In genomic region chr3L:22847679-22848118, dm6 we compare ENCODE assay signal across 1 fruit fly cellular context.
TF ChIP-seq lines count a peak whose summit lies in the region.

No protein-coding gene starts in this region.

TF ChIP-seq in whole organism, embryonic, 481 proteins besides CTCF, POLR2A, EP300 and RAD21 (continued from another document and continues in another):
- no peak for TF ChIP-seq esg (GFP tag; conservative IDR thresholded peaks at IDR 0.05; lab: Robert Waterston, UW)
- peak; percentile 94 for TF ChIP-seq tna (GFP tag; IDR thresholded peaks at IDR 0.05; lab: Robert Waterston, UW; ENCODE audit: partially characterized antibody)
- no peak for TF ChIP-seq CG11560 (tag; IDR thresholded peaks at IDR 0.05; lab: Robert Waterston, UW)
- no peak for TF ChIP-seq hkb (optimal IDR thresholded peaks at IDR 0.05; lab: Kevin White, UChicago)
- peak; percentile 49 for TF ChIP-seq hkb (GFP tag; IDR thresholded peaks at IDR 0.05; lab: Robert Waterston, UW)
- TF ChIP-seq ems (GFP tag; optimal IDR thresholded peaks at IDR 0.05; lab: Kevin White, UChicago): no peak
- TF ChIP-seq crp (GFP tag; optimal IDR thresholded peaks at IDR 0.05; lab: Kevin White, UChicago): no peak
- TF ChIP-seq Fer3 (tag; optimal IDR thresholded peaks at IDR 0.05; lab: Kevin White, UChicago): no peak
- no peak for TF ChIP-seq Elba2 (GFP tag; optimal IDR thresholded peaks at IDR 0.05; lab: Kevin White, UChicago)
- TF ChIP-seq CG10321 (GFP tag; IDR thresholded peaks at IDR 0.05; lab: Robert Waterston, UW): no peak
- TF ChIP-seq cas (GFP tag; IDR thresholded peaks at IDR 0.05; lab: Robert Waterston, UW): 0 out of 2 replicates have a peak, but pooled peaks have one; percentile 15
- TF ChIP-seq CG15011 (GFP tag; optimal IDR thresholded peaks at IDR 0.05; lab: Kevin White, UChicago): no peak
- TF ChIP-seq da (GFP tag; optimal IDR thresholded peaks at IDR 0.05; lab: Kevin White, UChicago): no peak
- no peak for TF ChIP-seq Dek (tag; optimal IDR thresholded peaks at IDR 0.05; lab: Kevin White, UChicago)
- no peak for TF ChIP-seq ham (GFP tag; IDR thresholded peaks at IDR 0.05; lab: Robert Waterston, UW)
- no peak for TF ChIP-seq CG8281 (tag; optimal IDR thresholded peaks at IDR 0.05; lab: Kevin White, UChicago)
- peak; percentile 97 for TF ChIP-seq mld (GFP tag; IDR thresholded peaks at IDR 0.05; lab: Robert Waterston, UW; ENCODE audit: partially characterized antibody)
- peak; percentile 0 for TF ChIP-seq CG8388 (GFP tag; optimal IDR thresholded peaks at IDR 0.05; lab: Kevin White, UChicago)
- no peak for TF ChIP-seq cwo (GFP tag; optimal IDR thresholded peaks at IDR 0.05; lab: Kevin White, UChicago)
- no peak for TF ChIP-seq chif (GFP tag; optimal IDR thresholded peaks at IDR 0.05; lab: Kevin White, UChicago)
- TF ChIP-seq CG4820 (GFP tag; optimal IDR thresholded peaks at IDR 0.05; lab: Kevin White, UChicago): no peak
- no peak for TF ChIP-seq p53 (GFP tag; optimal IDR thresholded peaks at IDR 0.05; lab: Kevin White, UChicago)
- TF ChIP-seq Drgx (GFP tag; IDR thresholded peaks at IDR 0.05; lab: Robert Waterston, UW): no peak
- no peak for TF ChIP-seq Ada2b (GFP tag; IDR thresholded peaks at IDR 0.05; lab: Robert Waterston, UW)
- TF ChIP-seq CG13287 (GFP tag; IDR thresholded peaks at IDR 0.05; lab: Robert Waterston, UW; ENCODE audit: partially characterized antibody): peak; percentile 72
- TF ChIP-seq pb (GFP tag; optimal IDR thresholded peaks at IDR 0.05; lab: Kevin White, UChicago): no peak
- no peak for TF ChIP-seq CG2120 (GFP tag; optimal IDR thresholded peaks at IDR 0.05; lab: Kevin White, UChicago)
- no peak for TF ChIP-seq vfl (GFP tag; optimal IDR thresholded peaks at IDR 0.05; lab: Kevin White, UChicago)
- no peak for TF ChIP-seq Aef1 (GFP tag; IDR thresholded peaks at IDR 0.05; lab: Robert Waterston, UW)
- no peak for TF ChIP-seq Awh (GFP tag; IDR thresholded peaks at IDR 0.05; lab: Robert Waterston, UW)
- TF ChIP-seq CG30020 (tag; optimal IDR thresholded peaks at IDR 0.05; lab: Kevin White, UChicago): no peak
- TF ChIP-seq sr (GFP tag; IDR thresholded peaks at IDR 0.05; lab: Robert Waterston, UW): no peak
- TF ChIP-seq prd (optimal IDR thresholded peaks at IDR 0.05; lab: Kevin White, UChicago): no peak
- 0 out of 3 replicates have a peak, but pooled peaks have one; percentile 8 for TF ChIP-seq prd (GFP tag; IDR thresholded peaks at IDR 0.05; lab: Robert Waterston, UW)
- no peak for TF ChIP-seq MESR4 (GFP tag; optimal IDR thresholded peaks at IDR 0.05; lab: Kevin White, UChicago)
- no peak; the same call in 1 of the 2 replicates for TF ChIP-seq ranshi (GFP tag; IDR thresholded peaks at IDR 0.05; lab: Robert Waterston, UW)
- TF ChIP-seq CG8089 (GFP tag; optimal IDR thresholded peaks at IDR 0.05; lab: Kevin White, UChicago): no peak
- no peak for TF ChIP-seq Abd-B (GFP tag; optimal IDR thresholded peaks at IDR 0.05; lab: Kevin White, UChicago)
- TF ChIP-seq salm (tag; optimal IDR thresholded peaks at IDR 0.05; lab: Kevin White, UChicago): no peak
- no peak for TF ChIP-seq otp (GFP tag; IDR thresholded peaks at IDR 0.05; lab: Robert Waterston, UW)
- peak; percentile 68 for TF ChIP-seq nom (GFP tag; optimal IDR thresholded peaks at IDR 0.05; lab: Kevin White, UChicago)
- TF ChIP-seq CG8290 (GFP tag; optimal IDR thresholded peaks at IDR 0.05; lab: Kevin White, UChicago): no peak
- peak in 1 of 2 experiments; percentile 31 for TF ChIP-seq CG8290 (tag; optimal IDR thresholded peaks at IDR 0.05; lab: Kevin White, UChicago)
- no peak for TF ChIP-seq CG6654 (GFP tag; optimal IDR thresholded peaks at IDR 0.05; lab: Kevin White, UChicago)
- TF ChIP-seq sens-2 (GFP tag; IDR thresholded peaks at IDR 0.05; lab: Robert Waterston, UW): no peak
- TF ChIP-seq Nf-YA (GFP tag; IDR thresholded peaks at IDR 0.05; lab: Robert Waterston, UW): no peak
- TF ChIP-seq Adf1 (GFP tag; IDR thresholded peaks at IDR 0.05; lab: Robert Waterston, UW): no peak
- TF ChIP-seq mam (GFP tag; optimal IDR thresholded peaks at IDR 0.05; lab: Kevin White, UChicago): no peak
- TF ChIP-seq Dfd (GFP tag; optimal IDR thresholded peaks at IDR 0.05; lab: Kevin White, UChicago): no peak
- TF ChIP-seq Deaf1 (tag; optimal IDR thresholded peaks at IDR 0.05; lab: Kevin White, UChicago): no peak
- TF ChIP-seq Neu2 (GFP tag; optimal IDR thresholded peaks at IDR 0.05; lab: Kevin White, UChicago; ENCODE audit: borderline replicate concordance): no peak
- no peak for TF ChIP-seq dmrt11E (tag; optimal IDR thresholded peaks at IDR 0.05; lab: Kevin White, UChicago)
- TF ChIP-seq Doc3 (GFP tag; IDR thresholded peaks at IDR 0.05; lab: Robert Waterston, UW; ENCODE audit: partially characterized antibody): peak; percentile 52; the same call in 2 of the 3 replicates
- TF ChIP-seq CG7839 (tag; optimal IDR thresholded peaks at IDR 0.05; lab: Kevin White, UChicago): no peak
- TF ChIP-seq Dp (GFP tag; optimal IDR thresholded peaks at IDR 0.05; lab: Kevin White, UChicago): no peak
- TF ChIP-seq Xrp1 (GFP tag; IDR thresholded peaks at IDR 0.05; lab: Robert Waterston, UW): 0 out of 2 replicates have a peak, but pooled peaks have one; percentile 11
- TF ChIP-seq eve (GFP tag; optimal IDR thresholded peaks at IDR 0.05; lab: Kevin White, UChicago): no peak
- TF ChIP-seq Hr78 (GFP tag; optimal IDR thresholded peaks at IDR 0.05; lab: Kevin White, UChicago): no peak
- no peak for TF ChIP-seq cato (GFP tag; optimal IDR thresholded peaks at IDR 0.05; lab: Kevin White, UChicago; ENCODE audit: borderline replicate concordance)
- TF ChIP-seq CG13775 (GFP tag; optimal IDR thresholded peaks at IDR 0.05; lab: Kevin White, UChicago): no peak
- TF ChIP-seq lilli (GFP tag; optimal IDR thresholded peaks at IDR 0.05; lab: Kevin White, UChicago): no peak
- no peak for TF ChIP-seq CoRest (tag; optimal IDR thresholded peaks at IDR 0.05; lab: Kevin White, UChicago)
- TF ChIP-seq CG31441 (GFP tag; IDR thresholded peaks at IDR 0.05; lab: Robert Waterston, UW): no peak
- no peak for TF ChIP-seq Tbp (GFP tag; optimal IDR thresholded peaks at IDR 0.05; lab: Kevin White, UChicago)
- no peak for TF ChIP-seq Stat92E (GFP tag; optimal IDR thresholded peaks at IDR 0.05; lab: Kevin White, UChicago)
- TF ChIP-seq slbo (GFP tag; IDR thresholded peaks at IDR 0.05; lab: Robert Waterston, UW): no peak
- TF ChIP-seq TFAM (GFP tag; optimal IDR thresholded peaks at IDR 0.05; lab: Kevin White, UChicago): no peak
- TF ChIP-seq D19B (GFP tag; optimal IDR thresholded peaks at IDR 0.05; lab: Kevin White, UChicago): no peak
- no peak for TF ChIP-seq Side (GFP tag; optimal IDR thresholded peaks at IDR 0.05; lab: Kevin White, UChicago)
- TF ChIP-seq CG4328 (GFP tag; optimal IDR thresholded peaks at IDR 0.05; lab: Kevin White, UChicago): no peak
- TF ChIP-seq caup (GFP tag; optimal IDR thresholded peaks at IDR 0.05; lab: Kevin White, UChicago; ENCODE audit: severe bottlenecking): no peak
- no peak for TF ChIP-seq Antp (GFP tag; optimal IDR thresholded peaks at IDR 0.05; lab: Kevin White, UChicago)
- TF ChIP-seq CG8359 (GFP tag; optimal IDR thresholded peaks at IDR 0.05; lab: Kevin White, UChicago; ENCODE audit: borderline replicate concordance): no peak
- TF ChIP-seq hb (GFP tag; IDR thresholded peaks at IDR 0.05; lab: Robert Waterston, UW; ENCODE audit: partially characterized antibody): peak; percentile 86
- TF ChIP-seq CG12391 (tag; optimal IDR thresholded peaks at IDR 0.05; lab: Kevin White, UChicago): no peak
- TF ChIP-seq Dref (GFP tag; IDR thresholded peaks at IDR 0.05; lab: Robert Waterston, UW): no peak
- TF ChIP-seq CG13624 (GFP tag; optimal IDR thresholded peaks at IDR 0.05; lab: Kevin White, UChicago): no peak
- no peak for TF ChIP-seq tio (GFP tag; optimal IDR thresholded peaks at IDR 0.05; lab: Kevin White, UChicago)
- no peak for TF ChIP-seq CG15073 (GFP tag; optimal IDR thresholded peaks at IDR 0.05; lab: Kevin White, UChicago)
- TF ChIP-seq pho (GFP tag; optimal IDR thresholded peaks at IDR 0.05; lab: Kevin White, UChicago): no peak
- no peak for TF ChIP-seq CG9727 (GFP tag; optimal IDR thresholded peaks at IDR 0.05; lab: Kevin White, UChicago)
- no peak for TF ChIP-seq CG4282 (GFP tag; optimal IDR thresholded peaks at IDR 0.05; lab: Kevin White, UChicago)
- peak; percentile 89; the same call in 2 of the 3 replicates for TF ChIP-seq zen2 (GFP tag; IDR thresholded peaks at IDR 0.05; lab: Robert Waterston, UW; ENCODE audit: partially characterized antibody)
- TF ChIP-seq emc (GFP tag; optimal IDR thresholded peaks at IDR 0.05; lab: Kevin White, UChicago): no peak
- TF ChIP-seq CG12744 (GFP tag; optimal IDR thresholded peaks at IDR 0.05; lab: Kevin White, UChicago): no peak
- no peak for TF ChIP-seq bowl (GFP tag; IDR thresholded peaks at IDR 0.05; lab: Robert Waterston, UW)
- no peak for TF ChIP-seq Lpt (GFP tag; optimal IDR thresholded peaks at IDR 0.05; lab: Kevin White, UChicago)
- TF ChIP-seq CG6765 (GFP tag; optimal IDR thresholded peaks at IDR 0.05; lab: Kevin White, UChicago): no peak
- TF ChIP-seq NC2α (GFP tag; optimal IDR thresholded peaks at IDR 0.05; lab: Kevin White, UChicago): no peak
- peak; percentile 22 for TF ChIP-seq CG31365 (tag; optimal IDR thresholded peaks at IDR 0.05; lab: Kevin White, UChicago)
- no peak for TF ChIP-seq cg (GFP tag; optimal IDR thresholded peaks at IDR 0.05; lab: Kevin White, UChicago)
- peak; percentile 82 for TF ChIP-seq knrl (GFP tag; IDR thresholded peaks at IDR 0.05; lab: Robert Waterston, UW; ENCODE audit: partially characterized antibody)
- no peak for TF ChIP-seq aop (GFP tag; IDR thresholded peaks at IDR 0.05; lab: Robert Waterston, UW)
- TF ChIP-seq HLH54F (GFP tag; optimal IDR thresholded peaks at IDR 0.05; lab: Kevin White, UChicago): no peak
- TF ChIP-seq sima (GFP tag; optimal IDR thresholded peaks at IDR 0.05; lab: Kevin White, UChicago): no peak
- no peak for TF ChIP-seq slp2 (GFP tag; optimal IDR thresholded peaks at IDR 0.05; lab: Kevin White, UChicago)
- TF ChIP-seq scrt (GFP tag; optimal IDR thresholded peaks at IDR 0.05; lab: Kevin White, UChicago): no peak
- no peak for TF ChIP-seq CG9932 (GFP tag; IDR thresholded peaks at IDR 0.05; lab: Robert Waterston, UW)
- TF ChIP-seq repo (GFP tag; optimal IDR thresholded peaks at IDR 0.05; lab: Kevin White, UChicago): no peak
- TF ChIP-seq onecut (GFP tag; IDR thresholded peaks at IDR 0.05; lab: Robert Waterston, UW): no peak
- TF ChIP-seq lab (GFP tag; optimal IDR thresholded peaks at IDR 0.05; lab: Kevin White, UChicago): no peak
- TF ChIP-seq BtbVII (GFP tag; optimal IDR thresholded peaks at IDR 0.05; lab: Kevin White, UChicago): no peak
- TF ChIP-seq gem (tag; optimal IDR thresholded peaks at IDR 0.05; lab: Kevin White, UChicago): no peak
- TF ChIP-seq Hand (GFP tag; optimal IDR thresholded peaks at IDR 0.05; lab: Kevin White, UChicago): no peak
- TF ChIP-seq twi (tag; optimal IDR thresholded peaks at IDR 0.05; lab: Kevin White, UChicago): no peak
- TF ChIP-seq E2f2 (GFP tag; IDR thresholded peaks at IDR 0.05; lab: Robert Waterston, UW): no peak
- peak; percentile 10; the same call in 1 of the 2 replicates for TF ChIP-seq ttk (GFP tag; IDR thresholded peaks at IDR 0.05; lab: Robert Waterston, UW)
- no peak for TF ChIP-seq CG1647 (GFP tag; optimal IDR thresholded peaks at IDR 0.05; lab: Kevin White, UChicago)
- no peak for TF ChIP-seq dimm (GFP tag; IDR thresholded peaks at IDR 0.05; lab: Robert Waterston, UW)
- TF ChIP-seq CG14860 (GFP tag; IDR thresholded peaks at IDR 0.05; lab: Robert Waterston, UW; ENCODE audit: partially characterized antibody): peak; percentile 95
- TF ChIP-seq CkIIα-i1 (GFP tag; IDR thresholded peaks at IDR 0.05; lab: Robert Waterston, UW): no peak
- no peak for TF ChIP-seq CG1792 (GFP tag; optimal IDR thresholded peaks at IDR 0.05; lab: Kevin White, UChicago)
- TF ChIP-seq Myb (GFP tag; optimal IDR thresholded peaks at IDR 0.05; lab: Kevin White, UChicago): no peak
- TF ChIP-seq CG6254 (GFP tag; optimal IDR thresholded peaks at IDR 0.05; lab: Kevin White, UChicago): peak; percentile 99
- TF ChIP-seq so (GFP tag; IDR thresholded peaks at IDR 0.05; lab: Robert Waterston, UW): peak; percentile 54; the same call in 2 of the 3 replicates
- TF ChIP-seq CG14441 (GFP tag; IDR thresholded peaks at IDR 0.05; lab: Robert Waterston, UW): no peak
- no peak for TF ChIP-seq CG13123 (GFP tag; optimal IDR thresholded peaks at IDR 0.05; lab: Kevin White, UChicago)
- TF ChIP-seq Sry-δ (GFP tag; optimal IDR thresholded peaks at IDR 0.05; lab: Kevin White, UChicago): no peak
- no peak for TF ChIP-seq Ets97D (GFP tag; optimal IDR thresholded peaks at IDR 0.05; lab: Kevin White, UChicago)
- no peak for TF ChIP-seq Sry-β (GFP tag; optimal IDR thresholded peaks at IDR 0.05; lab: Kevin White, UChicago)
- no peak for TF ChIP-seq CG18764 (GFP tag; optimal IDR thresholded peaks at IDR 0.05; lab: Kevin White, UChicago)
- TF ChIP-seq ssp (GFP tag; IDR thresholded peaks at IDR 0.05; lab: Robert Waterston, UW): no peak
- no peak for TF ChIP-seq nau (GFP tag; optimal IDR thresholded peaks at IDR 0.05; lab: Kevin White, UChicago)
- peak; percentile 84; the same call in 2 of the 4 replicates for TF ChIP-seq chinmo (GFP tag; IDR thresholded peaks at IDR 0.05; lab: Robert Waterston, UW; ENCODE audit: partially characterized antibody)
- TF ChIP-seq fd102C (GFP tag; optimal IDR thresholded peaks at IDR 0.05; lab: Kevin White, UChicago): no peak
- peak; percentile 42 for TF ChIP-seq CG6813 (GFP tag; optimal IDR thresholded peaks at IDR 0.05; lab: Kevin White, UChicago)
- no peak for TF ChIP-seq grn (GFP tag; optimal IDR thresholded peaks at IDR 0.05; lab: Kevin White, UChicago)
- no peak for TF ChIP-seq row (GFP tag; IDR thresholded peaks at IDR 0.05; lab: Robert Waterston, UW)
- no peak for TF ChIP-seq Mes4 (GFP tag; optimal IDR thresholded peaks at IDR 0.05; lab: Kevin White, UChicago)
- TF ChIP-seq Med (GFP tag; lab: Kevin White, UChicago): peak; percentile 59
- no peak for TF ChIP-seq her (GFP tag; optimal IDR thresholded peaks at IDR 0.05; lab: Kevin White, UChicago)
- no peak for TF ChIP-seq mirr (GFP tag; optimal IDR thresholded peaks at IDR 0.05; lab: Kevin White, UChicago)
- TF ChIP-seq vnd (GFP tag; IDR thresholded peaks at IDR 0.05; lab: Robert Waterston, UW; ENCODE audit: partially characterized antibody): peak; percentile 84
- TF ChIP-seq CG6272 (GFP tag; IDR thresholded peaks at IDR 0.05; lab: Robert Waterston, UW): no peak
- no peak for TF ChIP-seq HLH3B (GFP tag; IDR thresholded peaks at IDR 0.05; lab: Robert Waterston, UW)
- TF ChIP-seq Bdp1 (GFP tag; optimal IDR thresholded peaks at IDR 0.05; lab: Kevin White, UChicago): peak; percentile 99
